Worm (Caenorhabditis elegans): ENCODE data around the gene srh-187.

- TF ChIP-seq tbx-37 (GFP tag; conservative IDR thresholded peaks at IDR 0.05) (no peak), ama-1 (optimal IDR thresholded peaks at IDR 0.05) (no peak), ets-7 (tag; optimal IDR thresholded peaks at IDR 0.05) (no peak), ceh-13 (GFP tag; optimal IDR thresholded peaks at IDR 0.05) (no peak), hmbx-1 (tag; optimal IDR thresholded peaks at IDR 0.05) (no peak), hnd-1 (tag; optimal IDR thresholded peaks at IDR 0.05) (no peak), tbx-11 (GFP tag; IDR thresholded peaks at IDR 0.05) (no peak)
Measured at ce11 chrV:7349541-7349940, 9.8 kb upstream of the srh-187 start, which contains the start of gene nhr-149.
